Fruit fly (Drosophila melanogaster): Measurements from ENCODE around the gene CG33630.
A peak's percentile ranks its signal among the peaks of the same experiment; 100 is the strongest.

Gene CG33630

dm6 chr3R:10034995-10035446 is 27.4 kb upstream of the CG33630 start (continued):
- TF ChIP-seq Med (GFP tag): peak; percentile 58
- no peak for TF ChIP-seq Hsf (GFP tag; optimal IDR thresholded peaks at IDR 0.05)
- peak; percentile 52 for TF ChIP-seq CG18262 (tag; optimal IDR thresholded peaks at IDR 0.05)
- TF ChIP-seq CG31365 (tag; optimal IDR thresholded peaks at IDR 0.05): no peak
- no peak for TF ChIP-seq CG2129 (GFP tag; IDR thresholded peaks at IDR 0.05; ENCODE audit: partially characterized antibody)
- TF ChIP-seq grau (tag; optimal IDR thresholded peaks at IDR 0.05): peak; percentile 2
- peak; percentile 30; the same call in 1 of the 2 replicates for TF ChIP-seq CG32532 (GFP tag; IDR thresholded peaks at IDR 0.05)
- no peak for TF ChIP-seq abd-A (tag; optimal IDR thresholded peaks at IDR 0.05)
- peak; percentile 24; the same call in 1 of the 2 replicates for TF ChIP-seq CG6689 (GFP tag; IDR thresholded peaks at IDR 0.05)
- TF ChIP-seq Eip74EF (GFP tag; optimal IDR thresholded peaks at IDR 0.05): peak in 1 of 2 experiments; percentile 44
- 0 out of 4 replicates have a peak, but pooled peaks have one; percentile 17 for TF ChIP-seq Dll (GFP tag; IDR thresholded peaks at IDR 0.05; ENCODE audit: partially characterized antibody)
- 0 out of 4 replicates have a peak, but pooled peaks have one; percentile 44 for TF ChIP-seq chinmo (GFP tag; IDR thresholded peaks at IDR 0.05; ENCODE audit: partially characterized antibody)
- TF ChIP-seq Hr78 (GFP tag; optimal IDR thresholded peaks at IDR 0.05): peak in 1 of 2 experiments; percentile 63
- TF ChIP-seq CG8478 (optimal IDR thresholded peaks at IDR 0.05): no peak
- TF ChIP-seq CG2199 (GFP tag; IDR thresholded peaks at IDR 0.05): 0 out of 3 replicates have a peak, but pooled peaks have one; percentile 54
- TF ChIP-seq CG17802 (tag; optimal IDR thresholded peaks at IDR 0.05): no peak
- no peak for TF ChIP-seq pan (optimal IDR thresholded peaks at IDR 0.05)
- peak in 1 of 2 experiments; percentile 35 for TF ChIP-seq pan (GFP tag; optimal IDR thresholded peaks at IDR 0.05 in 1 of 2, IDR thresholded peaks at IDR 0.05 in 1 of 2)
- no peak for TF ChIP-seq CG14965 (GFP tag; optimal IDR thresholded peaks at IDR 0.05; ENCODE audit: borderline replicate concordance)
- TF ChIP-seq sqz (GFP tag; optimal IDR thresholded peaks at IDR 0.05): no peak
- no peak for TF ChIP-seq lab (GFP tag; optimal IDR thresholded peaks at IDR 0.05)

- TF ChIP-seq CG12769 (tag; optimal IDR thresholded peaks at IDR 0.05) (peak; percentile 14), pb (GFP tag; optimal IDR thresholded peaks at IDR 0.05) (no peak), tx (GFP tag; optimal IDR thresholded peaks at IDR 0.05) (no peak), CG12659 (GFP tag; optimal IDR thresholded peaks at IDR 0.05) (no peak), HLH3B (GFP tag; IDR thresholded peaks at IDR 0.05) (no peak), CG4404 (GFP tag; IDR thresholded peaks at IDR 0.05) (no peak), Jarid2 (GFP tag; optimal IDR thresholded peaks at IDR 0.05) (no peak), Nf-YB (GFP tag; optimal IDR thresholded peaks at IDR 0.05) (no peak), CG13624 (GFP tag; optimal IDR thresholded peaks at IDR 0.05) (no peak), danr (GFP tag; IDR thresholded peaks at IDR 0.05) (no peak), sna (GFP tag; IDR thresholded peaks at IDR 0.05; ENCODE audit: partially characterized antibody) (no peak), Lpt (GFP tag; optimal IDR thresholded peaks at IDR 0.05) (no peak), Awh (GFP tag; IDR thresholded peaks at IDR 0.05) (0 out of 2 replicates have a peak, but pooled peaks have one; percentile 36), br (optimal IDR thresholded peaks at IDR 0.05) (no peak), CG4820 (GFP tag; optimal IDR thresholded peaks at IDR 0.05) (no peak), C15 (GFP tag; IDR thresholded peaks at IDR 0.05) (no peak), CG2875 (GFP tag; optimal IDR thresholded peaks at IDR 0.05) (no peak), Deaf1 (tag; optimal IDR thresholded peaks at IDR 0.05) (peak; percentile 1), CG16779 (GFP tag; IDR thresholded peaks at IDR 0.05) (no peak), peb (GFP tag; IDR thresholded peaks at IDR 0.05) (no peak), chn (GFP tag; optimal IDR thresholded peaks at IDR 0.05) (no peak), gcm (GFP tag; optimal IDR thresholded peaks at IDR 0.05) (no peak), ftz-f1 (GFP tag; optimal IDR thresholded peaks at IDR 0.05) (peak; percentile 54), CG18599 (GFP tag; optimal IDR thresholded peaks at IDR 0.05) (peak; percentile 29), CG11723 (GFP tag; optimal IDR thresholded peaks at IDR 0.05) (no peak), sob (GFP tag; IDR thresholded peaks at IDR 0.05) (no peak), CG15601 (tag; optimal IDR thresholded peaks at IDR 0.05) (no peak), GATAe (GFP tag; conservative IDR thresholded peaks at IDR 0.05) (peak; percentile 71), Med (GFP tag) (peak; percentile 36), Atf-2 (GFP tag; optimal IDR thresholded peaks at IDR 0.05) (no peak), CG13894 (tag; optimal IDR thresholded peaks at IDR 0.05) (no peak)
Observed at dm6 chr3R:10035765-10036164, 26.7 kb upstream of the CG33630 start.

Measured in whole organism, embryonic.